Worm (Caenorhabditis elegans) whole organism, L4/young adult: Measurements from ENCODE around the gene srw-11.
"Not testable (repeated sequence)": the region's sequence is repeated elsewhere in the genome, so short reads cannot be mapped to it uniquely, and the experiment has no call there.

Experiments
- W03F9.2 ChIP-seq: fragments of 150-350 bp; optimal IDR thresholded peaks from 2 replicates; lab custom pipeline; 2014; ENCODE audit warnings: missing biosample characterization, missing genetic modification characterization
- dao-5 ChIP-seq: sonication (generic microtip); optimal IDR thresholded peaks from 2 replicates; lab custom pipeline; 2016; ENCODE audit warnings: missing genotype, missing genetic modification characterization, moderate library complexity, missing compliant biosample characterization
- him-1 ChIP-seq: sonication (generic microtip); optimal IDR thresholded peaks from 2 replicates; lab custom pipeline; 2016; ENCODE audit warnings: missing genotype, missing genetic modification reagents, missing genetic modification characterization, missing compliant biosample characterization

DNA sequence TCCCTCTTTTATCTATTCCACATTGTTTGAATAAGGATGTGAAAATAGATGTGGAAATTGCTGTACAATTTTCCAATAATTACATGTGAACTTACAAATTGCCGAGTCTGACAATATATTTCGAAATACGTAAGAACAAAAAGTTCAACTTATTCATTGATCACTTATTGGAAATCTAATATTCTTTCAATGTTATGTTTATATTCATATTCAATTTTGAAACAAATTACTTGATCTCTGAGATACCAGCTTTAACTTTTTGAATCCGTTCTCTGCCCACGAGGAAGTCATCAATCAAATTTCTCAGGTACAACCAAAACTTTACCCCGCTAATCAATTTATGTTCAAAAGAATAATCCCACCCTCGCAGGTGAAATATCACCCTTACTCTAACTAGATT is 24.9 kb downstream of the srw-11 start, which contains the start of gene sri-26:
- TF ChIP-seq him-1 (tag; lab: Kevin White, UChicago); dao-5; W03F9.2 (tag; lab: Kevin White, UChicago): not testable (repeated sequence)
